Worm (Caenorhabditis elegans): Measurements from ENCODE around the gene Y105C5A.13.
"Not testable (repeated sequence)": the region's sequence is repeated elsewhere in the genome, so short reads cannot be mapped to it uniquely, and the experiment has no call there.

DNA sequence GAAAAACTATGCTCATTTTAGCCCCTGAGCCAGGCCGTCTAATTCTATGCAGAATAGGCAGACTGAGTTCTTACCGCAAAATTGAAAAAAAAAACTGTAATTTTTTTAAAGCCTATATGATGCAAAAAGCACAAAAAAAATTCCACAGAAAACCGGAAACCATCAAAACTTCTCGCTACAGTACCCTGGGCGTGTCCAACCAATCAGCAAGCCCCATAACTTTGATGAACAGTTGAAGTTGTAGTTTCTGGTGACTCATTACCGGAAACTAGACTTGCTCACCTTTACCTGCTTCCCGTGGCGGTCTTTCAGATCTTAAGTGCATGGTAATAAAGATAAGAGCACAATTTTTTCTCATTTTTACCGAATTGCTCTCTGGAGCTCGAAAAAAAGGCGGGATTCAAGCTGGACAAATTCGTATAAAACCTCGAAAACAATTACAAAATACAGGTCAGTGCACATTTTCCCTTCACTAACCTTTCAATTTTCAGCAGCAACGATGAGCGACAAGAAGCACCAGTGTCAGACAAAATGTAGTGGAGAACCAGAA is 6.7 kb upstream of the Y105C5A.13 start, which contains the start of gene Y105C5A.1274:
- not testable (repeated sequence) for TF ChIP-seq elt-3, pha-4, pqm-1 (tag; optimal IDR thresholded peaks at IDR 0.05)

Measured in whole organism, L3 larva.